Worm (Caenorhabditis elegans): ENCODE results near the gene clec-180.
A peak's percentile ranks its signal among the peaks of the same experiment; 100 is the strongest.

Gene clec-180

ce11 chrIV:7523744-7524143, 44.9 kb upstream of the clec-180 start:
- TF ChIP-seq unc-55 (GFP tag; optimal IDR thresholded peaks at IDR 0.05) (no peak), pag-3 (tag; optimal IDR thresholded peaks at IDR 0.05; ENCODE audit: borderline replicate concordance) (no peak), nhr-232 (tag; optimal IDR thresholded peaks at IDR 0.05) (no peak)

- TF ChIP-seq ceh-31 (tag; optimal IDR thresholded peaks at IDR 0.05) (no peak), ceh-45 (GFP tag; IDR thresholded peaks at IDR 0.05) (no peak), ceh-9 (tag; optimal IDR thresholded peaks at IDR 0.05) (no peak), ceh-22 (tag; optimal IDR thresholded peaks at IDR 0.05) (no peak), dve-1 (tag; optimal IDR thresholded peaks at IDR 0.05) (no peak), hlh-15 (tag; optimal IDR thresholded peaks at IDR 0.05) (no peak), C08G9.2 (tag; optimal IDR thresholded peaks at IDR 0.05) (no peak), pat-9 (tag; optimal IDR thresholded peaks at IDR 0.05) (no peak), lim-6 (tag; optimal IDR thresholded peaks at IDR 0.05) (no peak), fkh-6 (tag; optimal IDR thresholded peaks at IDR 0.05) (no peak), lin-11 (tag; optimal IDR thresholded peaks at IDR 0.05) (no peak), nhr-232 (tag; optimal IDR thresholded peaks at IDR 0.05) (no peak), ref-2 (tag; optimal IDR thresholded peaks at IDR 0.05) (no peak), ceh-6 (GFP tag; optimal IDR thresholded peaks at IDR 0.05) (no peak)
Observed at ce11 chrIV:7530226-7531070, 38.2 kb upstream of the clec-180 start.

ce11 chrIV:7532360-7532759, 36.3 kb upstream of the clec-180 start, which contains the start of gene R05G6.1:
Gene R05G6.1 (plus strand): TSS chrIV:7532660.
- TF ChIP-seq tbx-2 (tag; optimal IDR thresholded peaks at IDR 0.05), result no peak
- TF ChIP-seq ahr-1 (tag; optimal IDR thresholded peaks at IDR 0.05), result no peak
- TF ChIP-seq ceh-2 (tag; optimal IDR thresholded peaks at IDR 0.05), result no peak
- TF ChIP-seq pha-2 (tag; optimal IDR thresholded peaks at IDR 0.05), result no peak
- no peak for TF ChIP-seq lim-6 (tag; optimal IDR thresholded peaks at IDR 0.05)
- TF ChIP-seq npax-4 (tag; optimal IDR thresholded peaks at IDR 0.05), result no peak
- no peak for TF ChIP-seq ceh-22 (tag; optimal IDR thresholded peaks at IDR 0.05)
- TF ChIP-seq ceh-31 (tag; optimal IDR thresholded peaks at IDR 0.05), result no peak
- TF ChIP-seq hlh-13 (GFP tag; optimal IDR thresholded peaks at IDR 0.05), result no peak

- no peak for TF ChIP-seq ceh-14 (tag; optimal IDR thresholded peaks at IDR 0.05)
- no peak for TF ChIP-seq K02D7.2 (tag; optimal IDR thresholded peaks at IDR 0.05)
- no peak for TF ChIP-seq pat-9 (tag; optimal IDR thresholded peaks at IDR 0.05)
- TF ChIP-seq unc-42 (tag; optimal IDR thresholded peaks at IDR 0.05), result peak; percentile 92
Observed at ce11 chrIV:7542485-7543001, 26.1 kb upstream of the clec-180 start, which contains the start of gene R05G6.10. Gene R05G6.10 (minus strand): TSS chrIV:7542535.

ce11 chrIV:7543662-7544061, 25.0 kb upstream of the clec-180 start:
- TF ChIP-seq ceh-30 (tag; optimal IDR thresholded peaks at IDR 0.05) (no peak), unc-3 (GFP tag; conservative IDR thresholded peaks at IDR 0.05) (no peak), unc-3 (tag; optimal IDR thresholded peaks at IDR 0.05) (no peak), dve-1 (tag; optimal IDR thresholded peaks at IDR 0.05) (no peak), zip-5 (tag; optimal IDR thresholded peaks at IDR 0.05) (no peak), che-1 (tag; optimal IDR thresholded peaks at IDR 0.05) (no peak), F13H6.1 (tag; optimal IDR thresholded peaks at IDR 0.05) (no peak), ama-1 (optimal IDR thresholded peaks at IDR 0.05) (no peak), unc-86 (tag; optimal IDR thresholded peaks at IDR 0.05) (no peak), ceh-18 (tag; optimal IDR thresholded peaks at IDR 0.05) (no peak), pha-4 (tag; optimal IDR thresholded peaks at IDR 0.05) (no peak), npax-4 (tag; optimal IDR thresholded peaks at IDR 0.05) (no peak), odd-2 (tag; optimal IDR thresholded peaks at IDR 0.05) (no peak), K09A11.1 (tag; optimal IDR thresholded peaks at IDR 0.05; ENCODE audit: insufficient read depth) (no peak), sdc-2 (tag; optimal IDR thresholded peaks at IDR 0.05) (no peak), K02D7.2 (tag; optimal IDR thresholded peaks at IDR 0.05) (no peak), tbx-2 (tag; optimal IDR thresholded peaks at IDR 0.05) (no peak)

All from whole organism, late embryonic.